Worm (Caenorhabditis elegans): ENCODE results near the gene Y62E10A.20.

- TF ChIP-seq unc-62 (GFP tag; optimal IDR thresholded peaks at IDR 0.05) (no peak), ztf-25 (GFP tag; IDR thresholded peaks at IDR 0.05) (no peak), B0035.1 (tag; optimal IDR thresholded peaks at IDR 0.05) (no peak), ceh-79 (tag; optimal IDR thresholded peaks at IDR 0.05) (no peak), rpc-1 (optimal IDR thresholded peaks at IDR 0.05) (no peak), rpc-1 (tag; optimal IDR thresholded peaks at IDR 0.05) (no peak), pha-4 (tag; optimal IDR thresholded peaks at IDR 0.05) (no peak), attf-5 (GFP tag; optimal IDR thresholded peaks at IDR 0.05) (no peak), ama-1 (optimal IDR thresholded peaks at IDR 0.05) (no peak), ama-1 (GFP tag; optimal IDR thresholded peaks at IDR 0.05) (no peak), lin-35 (GFP tag; optimal IDR thresholded peaks at IDR 0.05) (no peak), dpl-1 (GFP tag; optimal IDR thresholded peaks at IDR 0.05) (no peak), dox-1 (GFP tag; IDR thresholded peaks at IDR 0.05) (no peak), ztf-28 (GFP tag; IDR thresholded peaks at IDR 0.05) (no peak)
Observed at ce11 chrIV:13370235-13370739, 15.6 kb downstream of the Y62E10A.20 start, which contains the start of the genes rla-2, popl-7 and Y62E10A.24.

Data from whole organism, young adult.